Worm (Caenorhabditis elegans) whole organism, L1 larva: ENCODE results near the gene nhr-58.

Source experiments
- C16A3.4 ChIP-seq: fragments of 150-350 bp; optimal IDR thresholded peaks from 2 replicates; lab custom pipeline; 2014; ENCODE audit warnings: missing biosample characterization, missing genetic modification characterization
- F16B12.6 ChIP-seq: fragments of 150-350 bp; optimal IDR thresholded peaks from 2 replicates; lab custom pipeline; 2014; ENCODE audit warnings: missing biosample characterization, missing genetic modification characterization
- aha-1 ChIP-seq: fragments of 150-350 bp; optimal IDR thresholded peaks from 2 replicates; lab custom pipeline; 2014; ENCODE audit warnings: missing biosample characterization, missing genetic modification characterization
- aly-2 ChIP-seq: fragments of 150-350 bp; optimal IDR thresholded peaks from 2 replicates; lab custom pipeline; 2014; ENCODE audit warnings: missing biosample characterization, missing genetic modification characterization
- blmp-1 ChIP-seq: fragments of 150-350 bp; optimal IDR thresholded peaks from 2 replicates; lab custom pipeline; 2014; ENCODE audit warnings: missing biosample characterization, missing genetic modification characterization
- ceh-63 ChIP-seq: fragments of 200-800 bp; sonication (Bioruptor generic); optimal IDR thresholded peaks from 2 replicates; lab custom pipeline; 2018; ENCODE audit warnings: mild to moderate bottlenecking, missing genetic modification characterization, missing compliant biosample characterization
- ceh-8 ChIP-seq: fragments of 200-800 bp; sonication (Bioruptor generic); optimal IDR thresholded peaks from 2 replicates; lab custom pipeline; 2018; ENCODE audit warnings: mild to moderate bottlenecking, missing genetic modification characterization, moderate library complexity, missing compliant biosample characterization
- ceh-90 ChIP-seq: sonication (generic microtip); optimal IDR thresholded peaks from 2 replicates; lab custom pipeline; 2016; ENCODE audit warnings: missing genetic modification characterization, missing compliant biosample characterization
- ces-1 ChIP-seq: fragments of 150-350 bp; optimal IDR thresholded peaks from 2 replicates; lab custom pipeline; 2014; ENCODE audit warnings: missing biosample characterization, missing genetic modification reagents, missing genetic modification characterization
- efl-1 ChIP-seq, 4 experiments: fragments of 150-350 bp; optimal IDR thresholded peaks in 3 of 4; peaks in 1 of 4; 1 replicate in 1 of 4; 2 replicates in 3 of 4; lab custom pipeline; 2014; ENCODE audit warnings: missing biosample characterization in 2 of 4, missing genetic modification characterization in 2 of 4, missing genetic modification reagents in 2 of 4
- elt-2 ChIP-seq: sonication (generic microtip); optimal IDR thresholded peaks from 2 replicates; lab custom pipeline; 2016; ENCODE audit warnings: missing genetic modification characterization, mild to moderate bottlenecking, inconsistent platforms, missing compliant biosample characterization, missing genetic modification reagents
- ets-5 ChIP-seq: fragments of 200-800 bp; sonication (Bioruptor generic); IDR thresholded peaks from 2 replicates; pipeline ENCODE4 v1.3.6; 2022; ENCODE audit warnings: missing genetic modification characterization, missing compliant biosample characterization
- fkh-10 ChIP-seq: sonication (generic microtip); optimal IDR thresholded peaks from 2 replicates; lab custom pipeline; 2017; ENCODE audit warnings: missing biosample characterization, missing genetic modification reagents, missing genetic modification characterization
- fkh-4 ChIP-seq: sonication (generic microtip); optimal IDR thresholded peaks from 2 replicates; lab custom pipeline; 2016; ENCODE audit warnings: missing compliant biosample characterization, missing genetic modification characterization, borderline replicate concordance
- fkh-8 ChIP-seq: sonication (generic microtip); optimal IDR thresholded peaks from 2 replicates; lab custom pipeline; 2016; ENCODE audit warnings: mild to moderate bottlenecking, missing genetic modification characterization, missing compliant biosample characterization
- fos-1 ChIP-seq: fragments of 150-350 bp; optimal IDR thresholded peaks from 2 replicates; lab custom pipeline; 2014; ENCODE audit warnings: missing biosample characterization, missing genetic modification characterization
- grh-1 ChIP-seq: fragments of 200-800 bp; sonication (Bioruptor generic); IDR thresholded peaks from 2 replicates; pipeline ENCODE4 v1.3.6; 2022; ENCODE audit warnings: missing genetic modification reagents, missing genetic modification characterization, missing compliant biosample characterization
- lin-35 ChIP-seq, 2 experiments: fragments of 150-350 bp; optimal IDR thresholded peaks; 2 replicates each; lab custom pipeline; 2014; ENCODE audit warnings: missing biosample characterization in 2 of 2, missing genetic modification characterization in 2 of 2, missing genetic modification reagents in 2 of 2
- lsy-2 ChIP-seq, 2 experiments: fragments of 150-350 bp; optimal IDR thresholded peaks; 2 replicates each; lab custom pipeline; 2014; ENCODE audit warnings: missing biosample characterization in 2 of 2, missing genetic modification characterization in 2 of 2
- nhr-237 ChIP-seq: fragments of 150-350 bp; optimal IDR thresholded peaks from 2 replicates; lab custom pipeline; 2014; ENCODE audit warnings: missing biosample characterization, missing genetic modification characterization
- nhr-28 ChIP-seq: fragments of 150-350 bp; optimal IDR thresholded peaks from 2 replicates; lab custom pipeline; 2014; ENCODE audit warnings: missing biosample characterization, missing genetic modification characterization
- nhr-85 ChIP-seq: sonication (generic microtip); peaks from one replicate; lab custom pipeline; 2016; ENCODE audit warnings: missing genetic modification characterization, inconsistent platforms, missing compliant biosample characterization
- rnt-1 ChIP-seq: sonication (generic microtip); optimal IDR thresholded peaks from 2 replicates; lab custom pipeline; 2016; ENCODE audit warnings: mild to moderate bottlenecking, missing genetic modification characterization, moderate library complexity, missing compliant biosample characterization
- sox-4 ChIP-seq: sonication (generic microtip); optimal IDR thresholded peaks from 2 replicates; lab custom pipeline; 2016; ENCODE audit warnings: missing genetic modification characterization, missing compliant biosample characterization
- sptf-1 ChIP-seq: fragments of 150-350 bp; optimal IDR thresholded peaks from 2 replicates; lab custom pipeline; 2014; ENCODE audit warnings: missing biosample characterization, missing genetic modification characterization
- unc-130 ChIP-seq: fragments of 150-350 bp; optimal IDR thresholded peaks from 2 replicates; lab custom pipeline; 2017; ENCODE audit warnings: missing biosample characterization, missing genetic modification characterization, inconsistent platforms
- unc-30 ChIP-seq: sonication (generic microtip); optimal IDR thresholded peaks from 2 replicates; lab custom pipeline; 2017; ENCODE audit warnings: missing biosample characterization, missing genetic modification characterization
- unc-98 ChIP-seq: fragments of 200-800 bp; sonication (Bioruptor generic); IDR thresholded peaks from 2 replicates; pipeline ENCODE4 v1.3.6; 2022; ENCODE audit warnings: missing genetic modification characterization, missing compliant biosample characterization
- vab-15 ChIP-seq: sonication (generic microtip); optimal IDR thresholded peaks from 2 replicates; lab custom pipeline; 2017; ENCODE audit warnings: missing genotype, mild to moderate bottlenecking, missing genetic modification characterization, missing compliant biosample characterization
- xbp-1 ChIP-seq: sonication (generic microtip); optimal IDR thresholded peaks from 2 replicates; lab custom pipeline; 2016; ENCODE audit warnings: missing genetic modification characterization, missing compliant biosample characterization

The nhr-58 gene

DNA sequence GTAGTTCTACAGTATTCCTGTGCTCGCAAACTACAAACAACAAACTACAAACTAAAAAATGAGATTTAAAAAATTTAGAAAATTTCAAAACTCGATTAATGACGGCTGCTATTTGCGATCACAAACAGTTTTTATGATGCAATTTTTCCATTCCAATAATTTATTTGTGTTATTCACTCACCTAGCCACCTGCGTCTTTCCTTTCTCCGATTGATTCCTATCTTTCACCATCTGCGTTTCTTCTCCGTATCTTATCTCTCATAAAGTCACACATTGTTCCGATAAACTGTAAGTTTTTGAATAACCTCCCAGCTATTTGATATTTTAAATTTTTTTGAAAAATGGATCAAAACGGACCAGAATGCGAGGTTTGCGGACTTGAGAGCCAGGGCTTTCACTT, 2.1 kb downstream of the nhr-58 start, which contains the start of gene nhr-132 (continued):
- peak in 1 of 2 experiments; percentile 44 for TF ChIP-seq lin-35 (GFP tag; optimal IDR thresholded peaks at IDR 0.05; lab: Kevin White, UChicago)

ce11 chrV:536571-536970, 4.5 kb downstream of the nhr-58 start, which contains the start of gene C14C6.5:
TSS of gene C14C6.5 (plus strand) at chrV:536628.
- TF ChIP-seq ets-5 (GFP tag; lab: Robert Waterston, UW) = no peak
- TF ChIP-seq aha-1 = no peak
- TF ChIP-seq fos-1 (tag; lab: Kevin White, UChicago) = no peak
- no peak for TF ChIP-seq nhr-28 (tag; lab: Kevin White, UChicago)
- no peak for TF ChIP-seq unc-98 (GFP tag; lab: Robert Waterston, UW)
- no peak for TF ChIP-seq vab-15 (tag; lab: Kevin White, UChicago)
- TF ChIP-seq fkh-8 (tag; lab: Kevin White, UChicago) = no peak
- no peak for TF ChIP-seq sptf-1 (tag; lab: Kevin White, UChicago)
- no peak for TF ChIP-seq rnt-1 (tag; lab: Kevin White, UChicago)

ce11 chrV:539040-539510, 7.0 kb downstream of the nhr-58 start, which contains the start of gene nhr-155:
TSS of gene nhr-155 (plus strand) at chrV:539460.
- no peak for TF ChIP-seq lsy-2 (tag; optimal IDR thresholded peaks at IDR 0.05; lab: Kevin White, UChicago)
- peak; percentile 20 for TF ChIP-seq nhr-85

DNA sequence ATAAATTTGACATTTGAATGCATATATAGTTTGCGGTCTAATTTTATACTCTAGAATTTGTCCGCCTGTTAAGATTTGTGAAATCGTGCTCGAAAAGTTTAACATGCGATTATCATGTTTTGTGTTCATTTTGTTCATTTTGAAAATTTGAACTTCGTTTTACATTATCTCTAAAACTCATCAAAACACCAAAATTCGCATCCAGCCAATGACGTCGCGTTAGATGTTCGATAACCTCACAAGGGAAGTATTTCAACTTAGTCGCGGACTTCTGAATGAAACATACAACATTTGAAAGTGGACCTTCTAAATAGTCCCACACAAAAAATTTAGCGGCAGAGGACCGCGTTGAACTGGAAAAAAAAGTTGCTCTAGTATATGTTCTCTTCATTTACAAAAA, 9.4 kb downstream of the nhr-58 start:
- TF ChIP-seq nhr-85 (peak; percentile 65), vab-15 (tag; lab: Kevin White, UChicago) (no peak)
- TF ChIP-seq, all 84 proteins: peak for 1

ce11 chrV:543169-543568, 11.1 kb downstream of the nhr-58 start, which contains the start of gene C14C6.3:
TSS of gene C14C6.3 (plus strand) at chrV:543469.
- TF ChIP-seq unc-30 (tag; lab: Kevin White, UChicago) = no peak
- TF ChIP-seq F16B12.6 (tag; lab: Kevin White, UChicago) = no peak
- TF ChIP-seq ceh-63 = no peak
- TF ChIP-seq unc-98 (GFP tag; lab: Robert Waterston, UW) = no peak
- TF ChIP-seq, all 84 proteins: peak for 0

DNA sequence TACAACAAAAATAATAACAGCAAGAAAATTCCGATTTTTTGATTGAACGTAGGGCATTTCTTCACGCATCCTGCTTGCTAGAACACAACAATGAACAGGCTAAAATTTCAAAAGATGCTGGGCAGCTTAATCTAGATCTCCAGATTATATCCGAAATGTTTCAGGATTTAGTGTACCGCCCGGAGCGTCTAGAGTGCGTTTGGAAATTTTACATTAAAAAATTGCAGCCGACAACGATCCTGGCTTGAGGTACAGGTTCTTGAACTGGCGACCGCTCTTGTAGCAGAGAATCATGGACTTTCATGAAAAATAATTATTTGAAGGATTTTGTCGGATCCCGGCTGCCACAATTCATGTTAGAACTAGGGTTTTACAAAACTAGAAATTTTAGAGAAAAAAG, 15.9 kb downstream of the nhr-58 start, which contains the start of gene C14C6.6:
TSS of gene C14C6.6 (minus strand) at position 101 of the 400 bp plus-strand sequence.
- no peak for TF ChIP-seq grh-1 (GFP tag; lab: Robert Waterston, UW)
- no peak for TF ChIP-seq sox-4 (tag; lab: Kevin White, UChicago)
- no peak for TF ChIP-seq xbp-1
- TF ChIP-seq fos-1 (tag; lab: Kevin White, UChicago) = no peak
- TF ChIP-seq nhr-28 (tag; lab: Kevin White, UChicago) = no peak
- TF ChIP-seq aly-2 (tag; lab: Kevin White, UChicago) = no peak
- TF ChIP-seq unc-30 (tag; lab: Kevin White, UChicago) = no peak
- TF ChIP-seq efl-1 (optimal IDR thresholded peaks at IDR 0.05; lab: Kevin White, UChicago) = no peak
- no peak for TF ChIP-seq efl-1 (GFP tag; optimal IDR thresholded peaks at IDR 0.05 in 1 of 2; lab: Kevin White, UChicago)
- TF ChIP-seq fkh-4 (tag; lab: Kevin White, UChicago) = no peak
- TF ChIP-seq C16A3.4 = no peak
- TF ChIP-seq unc-130 (tag; lab: Kevin White, UChicago) = no peak
- no peak for TF ChIP-seq ceh-8 (GFP tag; lab: Kevin White, UChicago)
- TF ChIP-seq ces-1 (GFP tag; lab: Kevin White, UChicago) = no peak
- no peak for TF ChIP-seq nhr-237 (tag; lab: Kevin White, UChicago)
- no peak for TF ChIP-seq blmp-1 (tag; lab: Kevin White, UChicago)
- no peak for TF ChIP-seq ceh-90 (tag; lab: Kevin White, UChicago)
- TF ChIP-seq ets-5 (GFP tag; lab: Robert Waterston, UW) = no peak
- TF ChIP-seq elt-2 (tag; lab: Kevin White, UChicago) = no peak
- no peak for TF ChIP-seq fkh-10 (GFP tag; lab: Kevin White, UChicago)
- TF ChIP-seq, all 84 proteins: peak for 0
